Worm (Caenorhabditis elegans) whole organism, late embryonic: ENCODE results near the gene gop-2.

Experiments
- K02D7.2 ChIP-seq: sonication (generic microtip); optimal IDR thresholded peaks from 2 replicates; lab custom pipeline; 2017; ENCODE audit warnings: mild to moderate bottlenecking, missing genetic modification characterization, missing compliant biosample characterization
- K09A11.1 ChIP-seq: sonication (generic microtip); optimal IDR thresholded peaks from 2 replicates; lab custom pipeline; 2017; ENCODE audit warnings: antibody characterized with exemption, mild to moderate bottlenecking, missing genetic modification characterization, missing compliant biosample characterization; ENCODE audit not compliant: insufficient read depth
- T23F11.4 ChIP-seq: fragments of 200-800 bp; sonication (Bioruptor generic); optimal IDR thresholded peaks from 2 replicates; lab custom pipeline; 2018; ENCODE audit warnings: mild to moderate bottlenecking, missing genetic modification characterization, missing compliant biosample characterization
- Y22D7AL.16 ChIP-seq: sonication (generic microtip); optimal IDR thresholded peaks from 2 replicates; lab custom pipeline; 2016; ENCODE audit warnings: missing genetic modification characterization, missing compliant biosample characterization
- ahr-1 ChIP-seq: sonication (generic microtip); optimal IDR thresholded peaks from 2 replicates; lab custom pipeline; 2016; ENCODE audit warnings: missing genetic modification characterization, missing compliant biosample characterization
- ama-1 ChIP-seq: fragments of 150-350 bp; optimal IDR thresholded peaks from 2 replicates; lab custom pipeline; 2014
- ceh-14 ChIP-seq: sonication (generic microtip); optimal IDR thresholded peaks from 2 replicates; lab custom pipeline; 2016; ENCODE audit warnings: missing genotype, missing genetic modification characterization, missing compliant biosample characterization
- ceh-18 ChIP-seq: sonication (generic microtip); optimal IDR thresholded peaks from 2 replicates; lab custom pipeline; 2016; ENCODE audit warnings: missing genetic modification characterization, missing compliant biosample characterization
- ceh-19 ChIP-seq: fragments of 200-800 bp; sonication (Bioruptor generic); optimal IDR thresholded peaks from 2 replicates; lab custom pipeline; 2018; ENCODE audit warnings: mild to moderate bottlenecking, missing genetic modification characterization, missing compliant biosample characterization
- ceh-2 ChIP-seq: sonication (generic microtip); optimal IDR thresholded peaks from 2 replicates; lab custom pipeline; 2016; ENCODE audit warnings: missing genotype, missing genetic modification characterization, missing compliant biosample characterization
- ceh-22 ChIP-seq: sonication (generic microtip); optimal IDR thresholded peaks from 2 replicates; lab custom pipeline; 2017; ENCODE audit warnings: missing biosample characterization, missing genetic modification characterization
- ceh-24 ChIP-seq: sonication (generic microtip); optimal IDR thresholded peaks from 2 replicates; lab custom pipeline; 2016; ENCODE audit warnings: mild to moderate bottlenecking, missing genetic modification characterization, missing compliant biosample characterization
- ceh-30 ChIP-seq: fragments of 150-350 bp; optimal IDR thresholded peaks from 2 replicates; lab custom pipeline; 2014; ENCODE audit warnings: missing biosample characterization, missing genetic modification characterization
- ceh-34 ChIP-seq: sonication (generic microtip); optimal IDR thresholded peaks from 2 replicates; lab custom pipeline; 2016; ENCODE audit warnings: mild to moderate bottlenecking, missing genetic modification characterization, missing compliant biosample characterization
- ceh-48 ChIP-seq: sonication (generic microtip); optimal IDR thresholded peaks from 2 replicates; lab custom pipeline; 2016; ENCODE audit warnings: missing genetic modification characterization, inconsistent platforms, missing compliant biosample characterization
- ceh-9 ChIP-seq: sonication (generic microtip); optimal IDR thresholded peaks from 2 replicates; lab custom pipeline; 2016; ENCODE audit warnings: mild to moderate bottlenecking, missing genetic modification characterization, inconsistent platforms, missing compliant biosample characterization
- dmd-4 ChIP-seq: sonication (generic microtip); optimal IDR thresholded peaks from 2 replicates; lab custom pipeline; 2016; ENCODE audit warnings: borderline replicate concordance, missing genetic modification characterization, missing compliant biosample characterization
- dve-1 ChIP-seq: sonication (generic microtip); optimal IDR thresholded peaks from 2 replicates; lab custom pipeline; 2017; ENCODE audit warnings: antibody characterized with exemption, mild to moderate bottlenecking, missing genetic modification characterization, missing compliant biosample characterization
- elt-2 ChIP-seq: sonication (generic microtip); optimal IDR thresholded peaks from 2 replicates; lab custom pipeline; 2016; ENCODE audit warnings: missing genetic modification reagents, missing genetic modification characterization, missing compliant biosample characterization
- ets-4 ChIP-seq: sonication (generic microtip); optimal IDR thresholded peaks from 2 replicates; lab custom pipeline; 2016; ENCODE audit warnings: missing genetic modification characterization, missing compliant biosample characterization
- eyg-1 ChIP-seq: sonication (generic microtip); optimal IDR thresholded peaks from 2 replicates; lab custom pipeline; 2016; ENCODE audit warnings: missing genotype, missing genetic modification characterization, missing compliant biosample characterization
- fax-1 ChIP-seq: sonication (generic microtip); optimal IDR thresholded peaks from 2 replicates; lab custom pipeline; 2016; ENCODE audit warnings: missing genotype, missing genetic modification characterization, missing compliant biosample characterization
- fkh-10 ChIP-seq: fragments of 150-350 bp; optimal IDR thresholded peaks from 2 replicates; lab custom pipeline; 2014; ENCODE audit warnings: missing biosample characterization, missing genetic modification reagents, missing genetic modification characterization
- fkh-6 ChIP-seq: sonication (generic microtip); optimal IDR thresholded peaks from 2 replicates; lab custom pipeline; 2016; ENCODE audit warnings: missing genetic modification characterization, missing compliant biosample characterization
- gmeb-2 ChIP-seq: sonication (generic microtip); optimal IDR thresholded peaks from 2 replicates; lab custom pipeline; 2016; ENCODE audit warnings: missing genetic modification characterization, inconsistent platforms, missing compliant biosample characterization
- hlh-15 ChIP-seq: sonication (generic microtip); optimal IDR thresholded peaks from 2 replicates; lab custom pipeline; 2016; ENCODE audit warnings: missing genetic modification characterization, missing compliant biosample characterization
- hlh-30 ChIP-seq: sonication (generic microtip); optimal IDR thresholded peaks from 2 replicates; lab custom pipeline; 2017; ENCODE audit warnings: antibody characterized with exemption, missing genetic modification characterization, missing compliant biosample characterization; ENCODE audit not compliant: insufficient read depth
- hlh-6 ChIP-seq: sonication (generic microtip); optimal IDR thresholded peaks from 2 replicates; lab custom pipeline; 2016; ENCODE audit warnings: missing genotype, missing genetic modification characterization, missing compliant biosample characterization
- lim-6 ChIP-seq: sonication (generic microtip); optimal IDR thresholded peaks from 2 replicates; lab custom pipeline; 2016; ENCODE audit warnings: missing genetic modification characterization, missing compliant biosample characterization
- madf-2 ChIP-seq: sonication (generic microtip); optimal IDR thresholded peaks from 2 replicates; lab custom pipeline; 2017; ENCODE audit warnings: missing genetic modification characterization, missing compliant biosample characterization
- mec-3 ChIP-seq: sonication (generic microtip); optimal IDR thresholded peaks from 2 replicates; lab custom pipeline; 2016; ENCODE audit warnings: borderline replicate concordance, missing genetic modification characterization, missing compliant biosample characterization
- nhr-11 ChIP-seq: fragments of 150-350 bp; optimal IDR thresholded peaks from 2 replicates; lab custom pipeline; 2014; ENCODE audit warnings: missing biosample characterization, missing genetic modification characterization
- nhr-232 ChIP-seq: sonication (generic microtip); optimal IDR thresholded peaks from 2 replicates; lab custom pipeline; 2016; ENCODE audit warnings: missing genetic modification characterization, missing compliant biosample characterization
- npax-4 ChIP-seq: sonication (generic microtip); optimal IDR thresholded peaks from 2 replicates; lab custom pipeline; 2016; ENCODE audit warnings: missing genetic modification characterization, missing compliant biosample characterization
- pag-3 ChIP-seq: sonication (generic microtip); optimal IDR thresholded peaks from 2 replicates; lab custom pipeline; 2016; ENCODE audit warnings: missing compliant biosample characterization, missing genetic modification characterization, borderline replicate concordance
- pat-9 ChIP-seq: fragments of 200-800 bp; sonication (Bioruptor generic); optimal IDR thresholded peaks from 2 replicates; lab custom pipeline; 2018; ENCODE audit warnings: mild to moderate bottlenecking, missing genetic modification characterization, moderate library complexity, missing compliant biosample characterization
- pax-1 ChIP-seq: fragments of 150-350 bp; optimal IDR thresholded peaks from 2 replicates; lab custom pipeline; 2014; ENCODE audit warnings: missing biosample characterization, missing genetic modification characterization
- pha-2 ChIP-seq: sonication (generic microtip); optimal IDR thresholded peaks from 2 replicates; lab custom pipeline; 2017; ENCODE audit warnings: mild to moderate bottlenecking, missing genetic modification characterization, missing compliant biosample characterization
- pha-4 ChIP-seq: fragments of 150-350 bp; optimal IDR thresholded peaks from 2 replicates; lab custom pipeline; 2018; ENCODE audit warnings: missing biosample characterization, missing genetic modification reagents, missing genetic modification characterization
- pqm-1 ChIP-seq: sonication (generic microtip); optimal IDR thresholded peaks from 2 replicates; lab custom pipeline; 2016; ENCODE audit warnings: missing genetic modification characterization, missing compliant biosample characterization
- sox-4 ChIP-seq: sonication (generic microtip); optimal IDR thresholded peaks from 2 replicates; lab custom pipeline; 2017; ENCODE audit warnings: mild to moderate bottlenecking, missing genetic modification characterization, inconsistent platforms, missing compliant biosample characterization
- syd-9 ChIP-seq: sonication (generic microtip); optimal IDR thresholded peaks from 2 replicates; lab custom pipeline; 2016; ENCODE audit warnings: mild to moderate bottlenecking, missing genetic modification characterization, moderate library complexity, missing compliant biosample characterization
- tbx-2 ChIP-seq: sonication (generic microtip); optimal IDR thresholded peaks from 2 replicates; lab custom pipeline; 2016; ENCODE audit warnings: missing genetic modification characterization, missing compliant biosample characterization
- unc-55 ChIP-seq: sonication (generic microtip); optimal IDR thresholded peaks from 2 replicates; lab custom pipeline; 2017; ENCODE audit warnings: missing biosample characterization, missing genetic modification reagents, missing genetic modification characterization
- zip-5 ChIP-seq: sonication (generic microtip); optimal IDR thresholded peaks from 2 replicates; lab custom pipeline; 2016; ENCODE audit warnings: missing genetic modification characterization, missing compliant biosample characterization

Gene gop-2

DNA sequence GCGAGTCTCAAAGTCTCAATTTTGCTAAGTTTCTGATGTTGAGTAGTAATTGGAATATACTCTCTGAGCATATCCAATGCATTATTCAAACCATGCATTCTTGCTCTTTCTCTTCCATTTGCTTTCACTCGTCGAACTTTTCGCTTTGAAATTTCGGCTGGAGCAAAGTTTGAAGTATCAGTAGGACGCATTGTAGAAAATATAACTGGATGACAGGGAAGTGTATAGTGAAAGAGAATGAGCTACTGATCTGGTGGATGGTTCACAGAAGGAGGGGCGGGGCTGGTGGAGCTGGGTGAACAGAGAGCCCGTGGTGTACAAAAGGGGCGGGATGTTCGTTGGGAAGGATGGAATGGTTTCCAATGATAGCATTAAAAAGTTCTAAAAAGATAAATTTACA, 17.0 kb upstream of the gop-2 start:
- TF ChIP-seq pax-1 (tag; lab: Kevin White, UChicago) (no peak), syd-9 (tag; lab: Kevin White, UChicago) (no peak), ceh-48 (tag; lab: Kevin White, UChicago) (no peak), ahr-1 (tag; lab: Kevin White, UChicago) (no peak), tbx-2 (tag; lab: Kevin White, UChicago) (no peak), fax-1 (tag; lab: Kevin White, UChicago) (no peak), nhr-232 (tag; lab: Kevin White, UChicago) (no peak), npax-4 (tag; lab: Kevin White, UChicago) (no peak), hlh-15 (no peak), dve-1 (tag; lab: Kevin White, UChicago) (no peak), gmeb-2 (tag; lab: Kevin White, UChicago) (no peak), ceh-22 (tag; lab: Kevin White, UChicago) (no peak), ets-4 (no peak), madf-2 (tag; lab: Kevin White, UChicago) (no peak), mec-3 (tag; lab: Kevin White, UChicago) (no peak), ceh-24 (tag; lab: Kevin White, UChicago) (no peak)
- TF ChIP-seq, all 69 proteins: peak for 0

DNA sequence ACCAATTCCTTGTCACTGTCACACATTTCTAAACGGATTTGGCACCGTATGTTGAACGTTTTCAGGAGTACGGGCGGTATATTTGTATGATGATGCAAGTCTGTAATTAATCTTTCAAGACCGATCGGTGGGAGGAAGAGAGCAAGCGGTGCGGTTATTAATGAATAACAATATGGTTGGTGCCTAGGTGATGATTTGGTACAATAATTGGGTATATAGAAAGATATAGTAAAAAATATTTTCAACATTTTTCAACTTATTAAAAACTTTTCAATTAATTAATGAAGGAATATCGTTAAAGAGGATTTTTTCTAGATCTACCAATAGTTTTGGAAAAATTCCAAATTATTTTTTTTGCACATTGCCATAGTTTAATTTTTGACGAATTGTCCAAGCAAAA, 14.3 kb upstream of the gop-2 start, which contains the start of gene cnd-1:
cnd-1 (minus strand) TSS at position 101 of the 400 bp plus-strand sequence.
- TF ChIP-seq dmd-4 (tag; lab: Kevin White, UChicago) (no peak), tbx-2 (tag; lab: Kevin White, UChicago) (no peak), nhr-232 (tag; lab: Kevin White, UChicago) (no peak), fkh-6 (tag; lab: Kevin White, UChicago) (no peak), T23F11.4 (GFP tag; lab: Kevin White, UChicago) (no peak), ceh-34 (tag; lab: Kevin White, UChicago) (no peak), pax-1 (tag; lab: Kevin White, UChicago) (no peak), K09A11.1 (tag; lab: Kevin White, UChicago) (no peak), ceh-30 (no peak), syd-9 (tag; lab: Kevin White, UChicago) (no peak), npax-4 (tag; lab: Kevin White, UChicago) (no peak), ceh-2 (no peak), ahr-1 (tag; lab: Kevin White, UChicago) (no peak), ceh-24 (tag; lab: Kevin White, UChicago) (no peak), unc-55 (GFP tag; lab: Kevin White, UChicago) (no peak), hlh-30 (tag; lab: Kevin White, UChicago) (no peak), pat-9 (tag; lab: Kevin White, UChicago) (no peak)
- TF ChIP-seq, all 69 proteins: peak for 0

DNA sequence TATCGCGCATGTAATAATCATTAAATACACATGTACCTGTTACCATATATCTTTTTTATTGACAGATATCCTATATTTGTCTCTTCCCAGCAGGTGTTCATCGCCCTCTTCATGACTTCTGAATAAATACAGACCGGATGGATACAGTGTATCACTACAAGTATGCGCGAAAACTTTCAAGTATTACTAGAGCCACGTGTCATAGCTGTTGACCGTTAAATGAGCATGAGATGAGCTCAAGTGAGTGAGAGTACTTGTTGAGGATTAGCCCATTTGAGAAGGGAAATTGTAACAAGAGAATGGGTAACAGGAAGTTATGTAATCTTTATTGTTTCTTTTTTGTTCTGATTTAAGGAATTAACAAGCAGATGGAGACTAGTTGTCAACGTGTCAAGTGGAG, 13.8 kb upstream of the gop-2 start:
- TF ChIP-seq ceh-19 (no peak), hlh-6 (tag; lab: Kevin White, UChicago) (no peak), ahr-1 (tag; lab: Kevin White, UChicago) (no peak), ceh-18 (no peak), fkh-10 (no peak), ceh-9 (tag; lab: Kevin White, UChicago) (no peak), ets-4 (no peak), K09A11.1 (tag; lab: Kevin White, UChicago) (no peak), nhr-11 (tag; lab: Kevin White, UChicago) (no peak)

DNA sequence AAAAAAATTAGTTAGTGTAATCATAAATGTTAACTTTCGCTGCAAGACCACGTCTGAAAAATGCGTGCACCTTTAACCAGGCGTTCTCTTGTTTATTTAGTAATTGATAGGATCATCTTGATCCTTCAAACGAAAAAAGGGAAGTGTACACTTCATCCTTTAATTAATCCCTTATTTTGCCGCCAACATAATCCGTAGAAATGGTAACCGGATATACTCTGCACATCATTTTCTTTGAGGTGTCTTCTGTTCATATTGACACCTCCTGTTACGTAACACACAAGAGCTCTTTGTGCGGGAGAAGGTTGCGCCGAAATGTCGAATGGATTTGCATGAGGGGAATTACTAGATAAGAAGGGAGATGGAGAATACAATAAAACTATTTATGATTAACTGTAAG, 10.1 kb upstream of the gop-2 start:
- no peak for TF ChIP-seq pha-4
- no peak for TF ChIP-seq ama-1
- TF ChIP-seq ceh-30: no peak
- no peak for TF ChIP-seq ceh-14 (tag; lab: Kevin White, UChicago)
- TF ChIP-seq pat-9 (tag; lab: Kevin White, UChicago): no peak
- no peak for TF ChIP-seq sox-4 (tag; lab: Kevin White, UChicago)
- TF ChIP-seq K02D7.2 (tag; lab: Kevin White, UChicago): no peak
- TF ChIP-seq ceh-22 (tag; lab: Kevin White, UChicago): no peak
- TF ChIP-seq Y22D7AL.16 (tag; lab: Kevin White, UChicago): no peak
- no peak for TF ChIP-seq zip-5 (tag; lab: Kevin White, UChicago)
- no peak for TF ChIP-seq lim-6 (tag; lab: Kevin White, UChicago)
- no peak for TF ChIP-seq ceh-9 (tag; lab: Kevin White, UChicago)
- no peak for TF ChIP-seq pag-3
- no peak for TF ChIP-seq elt-2 (tag; lab: Kevin White, UChicago)
- no peak for TF ChIP-seq eyg-1 (tag; lab: Kevin White, UChicago)
- no peak for TF ChIP-seq fax-1 (tag; lab: Kevin White, UChicago)
- no peak for TF ChIP-seq pha-2 (tag; lab: Kevin White, UChicago)
- no peak for TF ChIP-seq pqm-1 (tag; lab: Kevin White, UChicago)
- TF ChIP-seq ceh-48 (tag; lab: Kevin White, UChicago): no peak
